Fruit fly (Drosophila melanogaster) whole organism, prepupa: ENCODE data around the gene CG14572.

Source experiments
- CG32006 ChIP-seq: fragments of 200-800 bp; sonication (Bioruptor generic); optimal IDR thresholded peaks from 3 replicates; lab custom pipeline; 2017; ENCODE audit warnings: missing biosample characterization, mild to moderate bottlenecking, missing genetic modification characterization
- CG4318 ChIP-seq: fragments of 200-800 bp; sonication (Bioruptor generic); optimal IDR thresholded peaks from 3 replicates; lab custom pipeline; 2017; ENCODE audit warnings: missing biosample characterization, mild to moderate bottlenecking, missing genetic modification characterization
- CG6163 ChIP-seq: fragments of 200-800 bp; sonication (Bioruptor generic); IDR thresholded peaks from 3 replicates; pipeline ENCODE4 v1.3.6; 2022; ENCODE audit warnings: missing biosample characterization, missing genetic modification characterization
- dsx ChIP-seq: fragments of 200-800 bp; optimal IDR thresholded peaks from 3 replicates; lab custom pipeline; 2019; ENCODE audit warnings: missing biosample characterization, mild to moderate bottlenecking, missing genetic modification characterization, moderate library complexity; ENCODE audit not compliant: poor library complexity, severe bottlenecking
- fd59A ChIP-seq: fragments of 200-800 bp; sonication (Bioruptor generic); optimal IDR thresholded peaks from 2 replicates; lab custom pipeline; 2017; ENCODE audit warnings: missing biosample characterization, mild to moderate bottlenecking, missing genetic modification characterization, missing genetic modification reagents
- spab ChIP-seq: fragments of 200-800 bp; sonication (Bioruptor generic); optimal IDR thresholded peaks from 2 replicates; lab custom pipeline; 2017; ENCODE audit warnings: missing biosample characterization, mild to moderate bottlenecking, missing genetic modification characterization, missing genetic modification reagents

DNA sequence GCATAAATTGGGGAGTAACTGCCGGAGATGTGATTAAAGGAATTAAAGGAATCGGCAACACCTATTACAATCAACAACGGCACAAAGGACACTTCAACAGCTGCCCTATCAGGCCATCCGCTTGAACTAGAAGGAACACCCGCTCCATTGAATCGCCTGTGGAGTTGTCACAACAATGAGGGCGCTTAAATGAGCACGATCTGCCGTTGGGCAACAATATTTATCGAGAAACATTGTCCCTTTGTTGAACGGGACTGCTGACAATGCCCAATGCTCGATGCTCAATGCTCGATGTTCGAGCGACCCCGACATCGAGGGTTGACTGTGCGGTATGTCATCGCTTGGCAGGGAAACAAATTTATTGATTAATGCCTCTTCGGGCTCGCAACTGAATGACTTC, 46.5 kb downstream of the CG14572 start:
- TF ChIP-seq fd59A (GFP tag; lab: Kevin White, UChicago) (no peak), dsx (GFP tag; lab: Kevin White, UChicago) (no peak), CG4318 (GFP tag; lab: Kevin White, UChicago) (no peak), CG32006 (GFP tag; lab: Kevin White, UChicago) (no peak), CG6163 (GFP tag; lab: Robert Waterston, UW) (no peak), spab (GFP tag; lab: Kevin White, UChicago) (no peak)
